Fruit fly (Drosophila melanogaster) whole organism, adult: Measurements from ENCODE around the gene CG33108.

ENCODE experiments used
- CG11617 ChIP-seq: fragments of 200-800 bp; sonication (Bioruptor generic); optimal IDR thresholded peaks from 2 replicates; lab custom pipeline; 2017; ENCODE audit warnings: mild to moderate bottlenecking, missing biosample characterization, missing genetic modification reagents, missing genetic modification characterization
- CG12768 ChIP-seq: fragments of 200-800 bp; sonication (Bioruptor generic); optimal IDR thresholded peaks from 2 replicates; lab custom pipeline; 2017; ENCODE audit warnings: missing biosample characterization, missing genetic modification characterization, mild to moderate bottlenecking, moderate library complexity, missing genetic modification reagents
- CG14711 ChIP-seq: fragments of 200-800 bp; sonication (Bioruptor generic); optimal IDR thresholded peaks from 2 replicates; lab custom pipeline; 2018; ENCODE audit warnings: missing biosample characterization, mild to moderate bottlenecking, missing genetic modification characterization, moderate library complexity
- CG1620 ChIP-seq: fragments of 200-800 bp; sonication (Bioruptor generic); optimal IDR thresholded peaks from 2 replicates; lab custom pipeline; 2016; ENCODE audit warnings: missing biosample characterization, missing genetic modification characterization
- CG33017 ChIP-seq: fragments of 200-800 bp; sonication (Bioruptor generic); optimal IDR thresholded peaks from 2 replicates; lab custom pipeline; 2018; ENCODE audit warnings: missing biosample characterization, mild to moderate bottlenecking, missing genetic modification characterization, moderate library complexity
- CG5204 ChIP-seq: fragments of 200-800 bp; sonication (Bioruptor generic); optimal IDR thresholded peaks from 2 replicates; lab custom pipeline; 2016; ENCODE audit warnings: missing biosample characterization, missing genetic modification characterization
- CG7045 ChIP-seq: fragments of 200-800 bp; sonication (Bioruptor generic); optimal IDR thresholded peaks from 2 replicates; lab custom pipeline; 2017; ENCODE audit warnings: missing biosample characterization, mild to moderate bottlenecking, missing genetic modification characterization
- CG7101 ChIP-seq: fragments of 200-800 bp; sonication (Bioruptor generic); optimal IDR thresholded peaks from 2 replicates; lab custom pipeline; 2018; ENCODE audit warnings: missing biosample characterization, mild to moderate bottlenecking, missing genetic modification characterization, moderate library complexity
- Clk ChIP-seq: fragments of 200-800 bp; sonication (Bioruptor generic); optimal IDR thresholded peaks from 2 replicates; lab custom pipeline; 2017; ENCODE audit warnings: missing biosample characterization, missing genetic modification characterization
- Crg-1 ChIP-seq: fragments of 200-800 bp; sonication (Bioruptor generic); optimal IDR thresholded peaks from 2 replicates; lab custom pipeline; 2016; ENCODE audit warnings: missing biosample characterization, missing genetic modification characterization
- Hr96 ChIP-seq: fragments of 200-800 bp; sonication (Bioruptor generic); optimal IDR thresholded peaks from 2 replicates; lab custom pipeline; 2016; ENCODE audit warnings: missing biosample characterization, missing genetic modification characterization
- Mnt ChIP-seq: fragments of 200-800 bp; sonication (Bioruptor generic); optimal IDR thresholded peaks from 2 replicates; lab custom pipeline; 2016; ENCODE audit warnings: missing biosample characterization, mild to moderate bottlenecking, missing genetic modification characterization
- bab1 ChIP-seq: fragments of 200-800 bp; sonication (Bioruptor generic); optimal IDR thresholded peaks from 3 replicates; lab custom pipeline; 2019; ENCODE audit warnings: missing biosample characterization, mild to moderate bottlenecking, missing genetic modification characterization, moderate library complexity
- cic ChIP-seq: fragments of 200-800 bp; sonication (Bioruptor generic); optimal IDR thresholded peaks from 2 replicates; lab custom pipeline; 2017; ENCODE audit warnings: missing biosample characterization, mild to moderate bottlenecking, missing genetic modification characterization, moderate library complexity
- cnc ChIP-seq, 2 experiments: fragments of >200 bp; optimal IDR thresholded peaks; 2 replicates each; lab custom pipeline; 2017
- kay ChIP-seq: fragments of 200-800 bp; sonication (Bioruptor generic); peaks from one replicate; lab custom pipeline; 2016; ENCODE audit warnings: missing biosample characterization, missing genetic modification characterization, borderline replicate concordance
- ovo ChIP-seq: fragments of 200-800 bp; sonication (Bioruptor generic); optimal IDR thresholded peaks from 2 replicates; lab custom pipeline; 2016; ENCODE audit warnings: missing biosample characterization, missing genetic modification characterization
- pad ChIP-seq: fragments of 200-800 bp; sonication (Bioruptor generic); optimal IDR thresholded peaks from 3 replicates; lab custom pipeline; 2017; ENCODE audit warnings: missing biosample characterization, missing genetic modification characterization, mild to moderate bottlenecking, moderate library complexity, missing genetic modification reagents
- tj ChIP-seq: fragments of 200-800 bp; sonication (Bioruptor generic); optimal IDR thresholded peaks from 3 replicates; lab custom pipeline; 2017; ENCODE audit warnings: missing biosample characterization, mild to moderate bottlenecking, missing genetic modification characterization, moderate library complexity
- toe ChIP-seq: fragments of 200-800 bp; sonication (Bioruptor generic); optimal IDR thresholded peaks from 2 replicates; lab custom pipeline; 2016; ENCODE audit warnings: missing biosample characterization, missing genetic modification characterization

Gene CG33108

DNA sequence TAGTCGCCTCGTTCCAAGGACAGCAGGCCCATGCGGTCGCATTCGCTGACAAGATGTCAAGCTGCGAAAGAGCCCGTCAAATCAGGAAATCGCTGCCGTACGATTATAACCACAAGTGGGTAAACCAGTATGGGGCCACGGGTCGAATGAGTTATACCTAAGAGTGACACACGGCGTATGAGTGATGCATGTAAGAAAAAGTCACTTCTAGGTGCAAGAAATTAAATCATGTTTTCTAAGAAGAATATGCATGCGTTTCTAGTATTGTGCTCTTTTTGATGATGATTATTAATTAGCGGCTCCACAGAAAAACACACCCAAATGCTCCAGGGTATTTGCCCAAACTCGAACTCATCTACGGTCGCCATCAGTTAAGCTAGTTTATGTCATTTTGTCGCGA, 22.2 kb downstream of the CG33108 start:
- TF ChIP-seq CG5204 (GFP tag; lab: Kevin White, UChicago) (no peak), Hr96 (GFP tag; lab: Kevin White, UChicago) (no peak), ovo (GFP tag; lab: Kevin White, UChicago) (no peak), toe (GFP tag; lab: Kevin White, UChicago) (no peak), bab1 (GFP tag; lab: Kevin White, UChicago) (no peak), CG33017 (tag; lab: Kevin White, UChicago) (no peak), cic (no peak), Clk (no peak), kay (GFP tag; lab: Kevin White, UChicago) (no peak), cnc (optimal IDR thresholded peaks at IDR 0.05; lab: Kevin White, UChicago) (no peak), CG7101 (tag; lab: Kevin White, UChicago) (no peak), pad (GFP tag; lab: Kevin White, UChicago) (no peak), CG1620 (GFP tag; lab: Kevin White, UChicago) (no peak), Crg-1 (GFP tag; lab: Kevin White, UChicago) (no peak), CG12768 (GFP tag; lab: Kevin White, UChicago) (no peak), tj (GFP tag; lab: Kevin White, UChicago) (no peak), Mnt (GFP tag; lab: Kevin White, UChicago) (no peak), CG7045 (no peak)

DNA sequence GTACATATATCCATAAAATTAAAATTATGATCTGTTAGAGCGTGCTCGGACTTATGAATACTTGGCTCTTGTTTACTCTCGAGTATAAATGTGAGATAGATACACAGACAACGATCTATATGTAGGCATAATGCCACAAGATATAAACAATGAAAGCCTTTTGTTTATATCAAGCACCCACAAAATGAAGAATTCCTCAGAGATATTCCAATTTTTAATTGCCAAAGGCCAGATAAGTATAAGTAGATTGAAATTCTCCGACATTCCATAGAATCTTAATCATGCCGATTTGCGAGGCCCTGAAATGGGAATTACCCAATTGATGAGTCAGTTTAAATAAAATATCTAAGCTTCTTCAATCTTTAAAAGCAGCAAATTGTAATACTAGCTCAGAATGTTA, 26.4 kb downstream of the CG33108 start:
- TF ChIP-seq CG11617 (no peak), Mnt (GFP tag; lab: Kevin White, UChicago) (no peak), CG12768 (GFP tag; lab: Kevin White, UChicago) (no peak), Hr96 (GFP tag; lab: Kevin White, UChicago) (no peak), CG5204 (GFP tag; lab: Kevin White, UChicago) (no peak), Crg-1 (GFP tag; lab: Kevin White, UChicago) (no peak), Clk (no peak), pad (GFP tag; lab: Kevin White, UChicago) (no peak), toe (GFP tag; lab: Kevin White, UChicago) (no peak), ovo (GFP tag; lab: Kevin White, UChicago) (no peak), CG14711 (tag; lab: Kevin White, UChicago) (no peak), CG7045 (no peak), cic (no peak), kay (GFP tag; lab: Kevin White, UChicago) (no peak)

DNA sequence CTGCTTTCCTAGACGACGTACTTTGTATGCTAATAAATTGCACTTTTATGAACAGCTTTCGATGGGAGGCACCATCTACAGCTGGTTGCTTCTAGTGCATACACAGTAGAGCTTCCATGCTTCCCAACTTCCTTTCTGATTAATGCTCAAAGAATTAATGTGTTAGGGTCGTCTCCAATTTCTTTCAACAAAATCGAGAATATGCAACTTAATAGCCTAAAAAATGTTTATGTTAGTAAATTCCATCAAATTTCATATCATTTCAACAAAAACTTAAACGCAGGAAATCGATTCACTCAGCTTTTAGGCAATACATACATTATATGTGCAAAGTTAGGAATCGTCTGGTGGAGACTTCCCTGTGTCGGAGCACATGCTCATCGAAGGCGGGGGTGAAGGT, 28.7 kb downstream of the CG33108 start:
- TF ChIP-seq Clk, result no peak
- no peak for TF ChIP-seq CG12768 (GFP tag; lab: Kevin White, UChicago)
- no peak for TF ChIP-seq bab1 (GFP tag; lab: Kevin White, UChicago)
- TF ChIP-seq CG5204 (GFP tag; lab: Kevin White, UChicago), result no peak
- TF ChIP-seq Crg-1 (GFP tag; lab: Kevin White, UChicago), result no peak
- TF ChIP-seq Mnt (GFP tag; lab: Kevin White, UChicago), result no peak
- TF ChIP-seq cic, result no peak
- TF ChIP-seq CG14711 (tag; lab: Kevin White, UChicago), result no peak
- no peak for TF ChIP-seq CG7045
- TF ChIP-seq toe (GFP tag; lab: Kevin White, UChicago), result no peak
- no peak for TF ChIP-seq CG1620 (GFP tag; lab: Kevin White, UChicago)
- no peak for TF ChIP-seq tj (GFP tag; lab: Kevin White, UChicago)
- no peak for TF ChIP-seq CG11617
- TF ChIP-seq CG33017 (tag; lab: Kevin White, UChicago), result no peak
- TF ChIP-seq cnc (optimal IDR thresholded peaks at IDR 0.05; lab: Kevin White, UChicago), result no peak
- TF ChIP-seq ovo (GFP tag; lab: Kevin White, UChicago), result no peak
- no peak for TF ChIP-seq kay (GFP tag; lab: Kevin White, UChicago)

DNA sequence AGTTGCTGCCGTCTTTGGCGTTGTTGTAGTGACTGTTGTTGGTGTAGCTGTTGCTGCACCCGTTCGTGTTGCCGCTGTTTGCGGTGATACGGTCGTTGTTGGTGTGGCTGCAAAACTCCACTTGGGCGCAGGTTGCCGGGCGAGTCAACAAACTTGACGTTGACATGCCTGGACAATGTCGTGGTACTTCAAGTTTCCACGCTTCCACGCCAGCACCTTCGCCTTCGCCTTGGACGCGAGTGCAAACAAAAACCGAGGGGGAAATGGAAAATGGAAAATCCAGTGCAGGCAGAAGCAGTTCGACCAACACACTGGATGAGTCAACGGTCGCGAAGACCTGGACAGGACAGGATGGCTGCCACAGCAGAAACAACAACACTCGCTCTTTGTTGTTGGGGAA, 29.2 kb downstream of the CG33108 start:
- TF ChIP-seq kay (GFP tag; lab: Kevin White, UChicago), result peak; percentile 29
- no peak for TF ChIP-seq CG7045
- no peak for TF ChIP-seq CG12768 (GFP tag; lab: Kevin White, UChicago)
- no peak for TF ChIP-seq CG11617
- no peak for TF ChIP-seq Mnt (GFP tag; lab: Kevin White, UChicago)

DNA sequence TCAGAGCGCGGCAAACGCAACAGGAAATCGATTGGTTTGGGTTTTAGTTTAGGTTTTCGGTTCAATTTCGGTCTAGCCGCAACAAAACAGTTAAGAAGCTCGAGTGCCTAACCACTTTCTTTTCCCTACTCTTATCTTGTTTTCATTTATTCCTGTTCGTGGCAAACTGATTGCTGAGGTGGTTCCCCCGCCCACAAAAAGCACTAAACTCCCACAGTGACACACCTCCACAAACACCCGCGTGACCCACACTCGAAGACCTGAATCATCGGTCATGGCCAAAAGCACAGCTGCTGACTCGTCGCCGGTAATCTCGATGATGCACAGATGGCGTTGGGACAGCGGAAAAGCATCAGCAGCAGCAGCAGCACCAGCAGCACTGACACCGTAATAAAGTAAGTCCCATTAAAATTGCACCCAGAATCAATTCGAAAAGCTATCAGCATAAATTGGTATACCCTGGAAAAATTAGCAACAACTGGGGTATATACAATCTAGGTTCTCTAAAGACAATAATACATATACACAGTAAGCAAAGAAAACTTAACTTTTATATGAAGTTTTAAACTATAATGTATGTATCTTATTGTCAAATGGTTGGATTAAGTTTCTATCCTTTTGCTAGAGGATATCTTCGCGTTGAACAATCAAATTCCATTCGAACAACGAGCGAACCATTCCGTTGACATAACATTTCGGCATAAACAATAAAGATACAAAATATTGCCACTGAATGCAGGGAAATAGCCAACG, 30.4 kb downstream of the CG33108 start:
- TF ChIP-seq tj (GFP tag; lab: Kevin White, UChicago) (no peak), CG7101 (tag; lab: Kevin White, UChicago) (no peak), Clk (no peak), Mnt (GFP tag; lab: Kevin White, UChicago) (no peak), CG14711 (tag; lab: Kevin White, UChicago) (no peak)

DNA sequence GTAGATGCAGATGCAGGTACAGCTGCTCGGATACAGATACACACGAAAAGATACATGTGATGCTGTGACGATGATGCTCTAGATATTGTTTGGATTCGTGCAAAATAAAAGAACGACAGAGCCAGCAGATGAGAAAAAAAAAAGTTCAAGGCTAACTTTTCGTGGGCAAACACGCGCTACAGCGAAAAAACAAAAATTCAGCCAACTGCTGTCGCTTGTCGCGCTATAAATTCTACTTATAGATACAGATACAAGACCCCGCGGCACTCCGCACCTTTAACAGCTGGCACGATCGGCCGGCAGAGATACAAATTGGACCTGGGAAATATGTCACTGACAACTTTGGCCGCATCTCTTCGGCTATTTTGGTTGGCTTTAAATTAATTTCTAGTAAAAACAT, 31.0 kb downstream of the CG33108 start:
- TF ChIP-seq tj (GFP tag; lab: Kevin White, UChicago) (no peak), CG12768 (GFP tag; lab: Kevin White, UChicago) (peak; percentile 14), CG11617 (peak; percentile 27), Mnt (GFP tag; lab: Kevin White, UChicago) (peak; percentile 40), CG5204 (GFP tag; lab: Kevin White, UChicago) (no peak)
